Fruit fly (Drosophila melanogaster): ENCODE measurements around the gene CG15418.

The CG15418 gene

DNA sequence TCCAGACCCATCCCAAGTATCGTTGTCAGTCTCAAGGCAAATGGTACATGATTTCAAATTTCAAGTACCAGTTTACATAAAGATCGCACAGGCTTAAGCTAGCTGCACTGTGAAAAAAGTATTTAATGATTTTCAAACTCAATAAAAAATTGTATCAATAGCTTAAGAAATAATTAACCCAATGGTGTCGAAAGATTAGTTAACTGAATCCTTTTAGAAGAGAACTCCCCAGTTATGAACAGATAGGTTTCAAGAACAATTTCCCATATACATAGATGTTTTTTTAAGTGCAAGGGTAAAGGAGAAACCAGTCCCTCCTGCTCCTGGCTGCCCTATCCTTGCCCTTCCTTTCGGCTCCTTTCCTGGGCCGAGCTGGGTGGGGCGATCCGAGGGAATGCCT, 38.8 kb downstream of the CG15418 start:
- TF ChIP-seq psq (optimal IDR thresholded peaks at IDR 0.05) (no peak), Myc (optimal IDR thresholded peaks at IDR 0.05) (no peak), h (optimal IDR thresholded peaks at IDR 0.05) (no peak), Sin3A (optimal IDR thresholded peaks at IDR 0.05) (no peak), ttk (optimal IDR thresholded peaks at IDR 0.05) (no peak), insv (optimal IDR thresholded peaks at IDR 0.05) (no peak)

- TF ChIP-seq Myc (optimal IDR thresholded peaks at IDR 0.05) (no peak), ttk (optimal IDR thresholded peaks at IDR 0.05) (no peak), h (optimal IDR thresholded peaks at IDR 0.05) (no peak), psq (optimal IDR thresholded peaks at IDR 0.05) (no peak), Sin3A (optimal IDR thresholded peaks at IDR 0.05) (no peak), insv (optimal IDR thresholded peaks at IDR 0.05) (no peak)
These were observed 40.8 kb downstream of the CG15418 start, which contains the start of gene sob for dm6 chr2L:3580668-3581172. sob (minus strand) TSS chr2L:3580769.

dm6 chr2L:3576520-3576919, 45.0 kb downstream of the CG15418 start:
- TF ChIP-seq ttk (optimal IDR thresholded peaks at IDR 0.05) (no peak), h (optimal IDR thresholded peaks at IDR 0.05) (no peak), psq (optimal IDR thresholded peaks at IDR 0.05) (no peak), Myc (optimal IDR thresholded peaks at IDR 0.05) (no peak), insv (optimal IDR thresholded peaks at IDR 0.05) (no peak), Sin3A (optimal IDR thresholded peaks at IDR 0.05) (no peak)

- TF ChIP-seq Sin3A (optimal IDR thresholded peaks at IDR 0.05), result no peak
- TF ChIP-seq h (optimal IDR thresholded peaks at IDR 0.05), result no peak
- no peak for TF ChIP-seq psq (optimal IDR thresholded peaks at IDR 0.05)
- no peak for TF ChIP-seq Myc (optimal IDR thresholded peaks at IDR 0.05)
- TF ChIP-seq ttk (optimal IDR thresholded peaks at IDR 0.05), result no peak
- no peak for TF ChIP-seq insv (optimal IDR thresholded peaks at IDR 0.05)
These were observed 45.6 kb downstream of the CG15418 start, which contains the start of gene CG43815 for dm6 chr2L:3575679-3576442. CG43815 (plus strand) TSS chr2L:3576210.

DNA sequence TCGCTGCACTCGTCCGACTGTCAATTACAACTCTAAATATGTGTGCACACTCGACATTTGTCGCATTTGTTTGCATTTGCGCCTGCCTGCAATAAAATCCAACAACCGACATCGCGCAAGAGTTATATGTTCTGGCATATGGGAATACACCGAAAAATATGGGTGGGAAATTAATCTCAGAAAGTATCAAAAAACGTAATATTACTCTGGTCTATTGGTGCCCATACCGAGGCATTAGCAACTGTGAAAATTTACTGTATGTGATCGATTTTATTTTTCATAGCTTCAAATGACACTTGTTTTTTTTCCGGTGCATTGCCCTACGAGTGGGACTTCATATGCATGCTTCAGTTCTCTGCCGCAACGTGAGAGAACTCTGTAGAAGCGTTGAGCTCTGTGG, 47.6 kb downstream of the CG15418 start:
- no peak for TF ChIP-seq ttk (optimal IDR thresholded peaks at IDR 0.05)
- no peak for TF ChIP-seq h (optimal IDR thresholded peaks at IDR 0.05)

DNA sequence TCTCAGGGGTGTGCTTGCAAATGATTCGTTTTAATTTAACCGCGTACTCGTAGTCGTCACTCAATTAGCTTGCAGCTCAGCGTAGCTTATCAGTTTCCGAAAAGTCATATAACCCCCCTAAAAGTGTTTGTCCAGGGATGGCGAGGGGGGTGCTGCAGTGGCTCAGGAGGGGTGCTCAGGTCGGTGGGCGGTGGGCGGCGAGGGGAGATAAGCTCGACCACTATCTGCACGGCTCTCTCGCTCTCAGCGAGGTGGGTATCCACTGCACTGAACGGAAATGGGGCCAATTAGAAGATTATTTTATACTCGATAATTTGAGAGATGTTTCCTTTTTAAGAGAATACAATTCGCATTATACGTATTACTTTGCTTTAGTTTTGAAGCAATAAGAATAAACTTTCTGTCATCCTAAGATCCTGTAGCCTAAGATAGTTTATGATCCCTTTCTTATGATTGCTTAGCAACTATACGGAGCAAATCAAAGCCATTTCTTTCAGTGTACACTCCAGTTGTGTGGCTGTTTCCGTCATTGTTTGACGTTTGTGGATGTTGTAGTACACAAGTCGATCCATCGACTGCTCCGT, 48.2 kb downstream of the CG15418 start:
- TF ChIP-seq psq (optimal IDR thresholded peaks at IDR 0.05) (no peak), h (optimal IDR thresholded peaks at IDR 0.05) (no peak), Sin3A (optimal IDR thresholded peaks at IDR 0.05) (no peak), Myc (optimal IDR thresholded peaks at IDR 0.05) (no peak), ttk (optimal IDR thresholded peaks at IDR 0.05) (no peak), insv (optimal IDR thresholded peaks at IDR 0.05) (no peak)

DNA sequence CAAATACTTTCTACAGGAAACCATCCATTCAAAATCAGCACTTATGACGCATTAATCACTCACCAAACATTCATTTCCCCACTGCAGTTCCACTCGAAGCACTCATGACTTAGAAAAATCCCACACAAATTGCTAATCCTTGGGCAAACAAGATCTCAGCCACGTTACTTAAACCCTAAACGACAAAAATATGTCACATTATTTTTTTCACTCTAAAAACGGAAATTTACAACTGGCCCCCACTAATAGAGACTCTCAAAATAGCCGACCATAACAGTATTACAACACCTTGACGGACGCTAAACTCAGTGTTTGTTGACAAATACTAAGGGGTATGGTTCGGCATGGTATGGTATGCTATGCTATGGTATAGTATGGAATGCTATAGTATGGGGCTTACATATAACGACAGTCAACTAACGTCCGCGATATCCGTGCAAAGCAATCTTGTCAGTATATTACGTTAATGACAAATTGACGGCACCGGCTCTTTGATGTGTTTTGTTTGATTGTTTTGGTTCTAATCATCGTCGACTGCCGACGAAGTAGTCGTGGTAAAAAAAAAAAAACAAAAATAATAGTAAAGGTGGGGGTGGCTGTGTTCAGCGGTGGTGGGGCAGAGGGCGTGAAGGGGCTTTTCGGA, 48.9 kb downstream of the CG15418 start:
- no peak for TF ChIP-seq Sin3A (optimal IDR thresholded peaks at IDR 0.05)
- no peak for TF ChIP-seq Myc (optimal IDR thresholded peaks at IDR 0.05)

DNA sequence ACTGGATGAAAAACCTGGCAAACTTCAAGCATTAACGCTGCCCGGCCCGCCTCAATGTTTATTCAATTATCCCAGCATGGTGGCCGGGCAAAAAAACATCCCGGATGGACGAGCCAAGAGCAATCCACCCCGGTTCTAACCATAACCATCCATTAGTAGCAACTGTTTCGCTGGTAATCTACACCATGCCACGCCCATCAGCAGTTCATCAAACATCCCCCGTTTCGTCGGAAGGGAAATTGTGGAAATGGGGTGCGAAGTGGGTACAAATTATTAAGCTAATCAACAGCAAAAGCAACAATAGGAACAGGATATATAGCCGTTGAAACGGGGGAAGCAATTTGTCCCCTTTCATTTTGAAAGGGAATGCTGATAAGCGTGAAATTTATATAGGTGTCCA, 50.0 kb downstream of the CG15418 start:
- no peak for TF ChIP-seq insv (optimal IDR thresholded peaks at IDR 0.05)
- no peak for TF ChIP-seq ttk (optimal IDR thresholded peaks at IDR 0.05)

All from Kc167 (cell line).